Fruit fly (Drosophila melanogaster): Measurements from ENCODE around the gene CG5916.

DNA sequence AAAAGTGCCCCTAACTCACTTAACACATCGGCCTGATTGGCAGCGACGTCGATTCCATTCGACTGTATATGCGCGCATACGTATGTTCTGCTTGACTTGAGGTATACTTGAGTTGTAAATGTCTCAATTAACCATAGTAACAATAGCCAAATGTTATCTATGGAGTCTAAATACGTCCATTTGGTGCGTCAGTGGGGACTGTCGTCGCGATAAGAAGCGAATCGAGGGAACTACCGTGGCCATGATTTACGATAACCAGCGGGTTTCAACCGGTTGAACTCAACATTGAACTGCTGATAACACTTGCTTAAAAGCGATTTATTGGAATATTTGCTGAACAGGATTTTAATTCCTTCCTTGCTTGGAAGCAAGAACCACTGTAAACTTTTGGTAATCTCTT lies 44.0 kb downstream of the CG5916 start:
- no peak for TF ChIP-seq CG8478 (optimal IDR thresholded peaks at IDR 0.05)
- TF ChIP-seq CTCF (optimal IDR thresholded peaks at IDR 0.05): no peak
